Fruit fly (Drosophila melanogaster): ENCODE results near the gene CG11151.

The CG11151 gene

dm6 chrX:13755152-13755557 lies 15.6 kb downstream of the CG11151 start, which contains the start of gene Pdcd4:
TSS of gene Pdcd4 (minus strand) at chrX:13755406.
- no peak for TF ChIP-seq tx (GFP tag; optimal IDR thresholded peaks at IDR 0.05)
- TF ChIP-seq Hr51 (GFP tag; optimal IDR thresholded peaks at IDR 0.05), result peak in 1 of 2 experiments; percentile 23
- no peak for TF ChIP-seq dysf (GFP tag; IDR thresholded peaks at IDR 0.05)
- no peak for TF ChIP-seq CG1792 (GFP tag; optimal IDR thresholded peaks at IDR 0.05)
- TF ChIP-seq nerfin-1 (tag; optimal IDR thresholded peaks at IDR 0.05), result peak; percentile 22
- TF ChIP-seq Gug (GFP tag; IDR thresholded peaks at IDR 0.05), result 0 out of 4 replicates have a peak, but pooled peaks have one; percentile 26
- TF ChIP-seq ken (GFP tag; IDR thresholded peaks at IDR 0.05), result peak; percentile 46; the same call in 1 of the 3 replicates
- TF ChIP-seq CG7745 (tag; optimal IDR thresholded peaks at IDR 0.05), result no peak
- no peak for TF ChIP-seq CG4820 (GFP tag; optimal IDR thresholded peaks at IDR 0.05)
- peak; percentile 3 for TF ChIP-seq ftz-f1 (GFP tag; optimal IDR thresholded peaks at IDR 0.05)
- TF ChIP-seq CG34376 (GFP tag; optimal IDR thresholded peaks at IDR 0.05), result peak; percentile 75
- 0 out of 3 replicates have a peak, but pooled peaks have one; percentile 16 for TF ChIP-seq ase (GFP tag; IDR thresholded peaks at IDR 0.05)
- TF ChIP-seq NC2β (GFP tag; optimal IDR thresholded peaks at IDR 0.05), result peak; percentile 40
- TF ChIP-seq wek (GFP tag; optimal IDR thresholded peaks at IDR 0.05), result peak; percentile 24
- no peak for TF ChIP-seq CG1233 (GFP tag; optimal IDR thresholded peaks at IDR 0.05)
- TF ChIP-seq CG17361 (GFP tag; IDR thresholded peaks at IDR 0.05), result peak; percentile 12; the same call in 1 of the 3 replicates
- peak; percentile 44 for TF ChIP-seq CG12769 (tag; optimal IDR thresholded peaks at IDR 0.05)
- no peak for TF ChIP-seq CG3407 (GFP tag; optimal IDR thresholded peaks at IDR 0.05)
- 0 out of 3 replicates have a peak, but pooled peaks have one; percentile 20 for TF ChIP-seq Dbx (GFP tag; IDR thresholded peaks at IDR 0.05)
- peak; percentile 46; the same call in 1 of the 3 replicates for TF ChIP-seq otp (GFP tag; IDR thresholded peaks at IDR 0.05)
- peak; percentile 44 for TF ChIP-seq CG12155 (GFP tag; optimal IDR thresholded peaks at IDR 0.05)
- no peak for TF ChIP-seq Trl (optimal IDR thresholded peaks at IDR 0.05)
- peak; percentile 34 for TF ChIP-seq Trl (GFP tag; optimal IDR thresholded peaks at IDR 0.05)
- TF ChIP-seq onecut (GFP tag; IDR thresholded peaks at IDR 0.05), result no peak
- TF ChIP-seq mld (GFP tag; IDR thresholded peaks at IDR 0.05; ENCODE audit: partially characterized antibody), result no peak
- no peak for TF ChIP-seq CG8388 (GFP tag; optimal IDR thresholded peaks at IDR 0.05)
- TF ChIP-seq Six4 (GFP tag; optimal IDR thresholded peaks at IDR 0.05), result no peak
- TF ChIP-seq Fer3 (tag; optimal IDR thresholded peaks at IDR 0.05), result no peak
- TF ChIP-seq nau (GFP tag; optimal IDR thresholded peaks at IDR 0.05), result peak; percentile 2
- TF ChIP-seq sug (tag; optimal IDR thresholded peaks at IDR 0.05), result peak; percentile 25
- peak; percentile 4 for TF ChIP-seq pfk (GFP tag; optimal IDR thresholded peaks at IDR 0.05)
- TF ChIP-seq prd (optimal IDR thresholded peaks at IDR 0.05), result no peak
- no peak for TF ChIP-seq prd (GFP tag; IDR thresholded peaks at IDR 0.05)
- TF ChIP-seq CG17186 (GFP tag; optimal IDR thresholded peaks at IDR 0.05), result peak; percentile 21
- 0 out of 3 replicates have a peak, but pooled peaks have one; percentile 9 for TF ChIP-seq sr (GFP tag; IDR thresholded peaks at IDR 0.05)
- peak; percentile 34 for TF ChIP-seq CHES-1-like (GFP tag; optimal IDR thresholded peaks at IDR 0.05)
- TF ChIP-seq CG8359 (GFP tag; optimal IDR thresholded peaks at IDR 0.05; ENCODE audit: borderline replicate concordance), result no peak
- no peak for TF ChIP-seq CG8290 (GFP tag; optimal IDR thresholded peaks at IDR 0.05)
- TF ChIP-seq CG8290 (tag; optimal IDR thresholded peaks at IDR 0.05), result peak in 1 of 2 experiments; percentile 70
- no peak for TF ChIP-seq sc (optimal IDR thresholded peaks at IDR 0.05)
- TF ChIP-seq sc (GFP tag; optimal IDR thresholded peaks at IDR 0.05), result no peak
- peak; percentile 3 for TF ChIP-seq CG11398 (GFP tag; optimal IDR thresholded peaks at IDR 0.05)
- TF ChIP-seq crp (GFP tag; optimal IDR thresholded peaks at IDR 0.05), result no peak
- TF ChIP-seq CG34224 (GFP tag; IDR thresholded peaks at IDR 0.05; ENCODE audit: partially characterized antibody), result no peak
- TF ChIP-seq Max (GFP tag; optimal IDR thresholded peaks at IDR 0.05), result no peak
- TF ChIP-seq CG17328 (GFP tag; IDR thresholded peaks at IDR 0.05), result peak; percentile 22; the same call in 1 of the 2 replicates
- TF ChIP-seq CG13894 (tag; optimal IDR thresholded peaks at IDR 0.05), result peak; percentile 37
- peak; percentile 20 for TF ChIP-seq chn (GFP tag; optimal IDR thresholded peaks at IDR 0.05)
- TF ChIP-seq NfI (GFP tag; optimal IDR thresholded peaks at IDR 0.05), result peak; percentile 35
- TF ChIP-seq CG4282 (GFP tag; optimal IDR thresholded peaks at IDR 0.05), result peak; percentile 43
- 0 out of 2 replicates have a peak, but pooled peaks have one; percentile 24 for TF ChIP-seq Awh (GFP tag; IDR thresholded peaks at IDR 0.05)
